Worm (Caenorhabditis elegans): ENCODE measurements around the gene npp-27.
A peak's percentile ranks its signal among the peaks of the same experiment; 100 is the strongest.

npp-27 gene

DNA sequence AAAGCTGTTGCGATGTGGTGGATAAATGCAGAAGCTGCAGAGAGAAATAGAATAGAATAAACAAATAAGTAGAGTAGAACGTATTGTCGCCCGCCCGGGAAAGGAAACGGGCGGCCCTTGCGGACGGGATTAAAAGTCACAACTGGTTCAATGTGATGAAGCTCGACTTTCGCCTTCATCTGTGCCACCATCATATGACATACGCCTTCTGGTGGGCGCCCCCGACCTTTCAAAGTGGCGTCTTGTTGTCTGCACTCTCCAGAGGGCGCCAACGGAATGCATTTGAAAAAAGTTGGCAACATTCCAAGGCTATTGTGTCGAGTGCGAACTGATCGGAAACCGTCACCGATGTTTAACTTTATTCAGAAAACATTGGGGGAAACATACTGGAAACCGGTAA is 33.2 kb upstream of the npp-27 start (continued):
- no peak for TF ChIP-seq grh-1 (GFP tag; IDR thresholded peaks at IDR 0.05)
- no peak for TF ChIP-seq C16A3.4 (tag; optimal IDR thresholded peaks at IDR 0.05)
- TF ChIP-seq skn-1 (tag; optimal IDR thresholded peaks at IDR 0.05): no peak
- peak; percentile 10 to 51 (median 23) for TF ChIP-seq dpl-1 (GFP tag; optimal IDR thresholded peaks at IDR 0.05)
- TF ChIP-seq unc-130 (tag; optimal IDR thresholded peaks at IDR 0.05): no peak
- no peak for TF ChIP-seq sptf-1 (tag; optimal IDR thresholded peaks at IDR 0.05)
- TF ChIP-seq vab-15 (tag; optimal IDR thresholded peaks at IDR 0.05): no peak
- peak; percentile 13 for TF ChIP-seq nhr-71 (tag; optimal IDR thresholded peaks at IDR 0.05)
- TF ChIP-seq nhr-28 (tag; optimal IDR thresholded peaks at IDR 0.05): no peak
- TF ChIP-seq F16B12.6 (tag; optimal IDR thresholded peaks at IDR 0.05): no peak
- no peak for TF ChIP-seq Y116A8C.19 (tag; optimal IDR thresholded peaks at IDR 0.05; ENCODE audit: borderline replicate concordance)
- no peak for TF ChIP-seq ama-1 (optimal IDR thresholded peaks at IDR 0.05)
- TF ChIP-seq unc-98 (GFP tag; IDR thresholded peaks at IDR 0.05): no peak
- TF ChIP-seq ets-5 (GFP tag; IDR thresholded peaks at IDR 0.05): no peak
- no peak for TF ChIP-seq unc-86 (tag; optimal IDR thresholded peaks at IDR 0.05)
- no peak for TF ChIP-seq pag-3 (tag; optimal IDR thresholded peaks at IDR 0.05; ENCODE audit: borderline replicate concordance, insufficient read depth)
- no peak for TF ChIP-seq hpl-2 (GFP tag; optimal IDR thresholded peaks at IDR 0.05)

- TF ChIP-seq efl-1 (optimal IDR thresholded peaks at IDR 0.05) (no peak), efl-1 (GFP tag; optimal IDR thresholded peaks at IDR 0.05 in 1 of 2) (peak in 1 of 2 experiments; percentile 61), nhr-28 (tag; optimal IDR thresholded peaks at IDR 0.05) (no peak), C16A3.4 (tag; optimal IDR thresholded peaks at IDR 0.05) (no peak), ztf-11 (tag; optimal IDR thresholded peaks at IDR 0.05) (no peak), C04F5.9 (tag; optimal IDR thresholded peaks at IDR 0.05) (no peak), C34B4.2 (tag; optimal IDR thresholded peaks at IDR 0.05) (no peak), rnt-1 (tag; optimal IDR thresholded peaks at IDR 0.05) (no peak), sptf-1 (tag; optimal IDR thresholded peaks at IDR 0.05) (no peak)
Measured at ce11 chrIV:7940919-7941318, 30.9 kb upstream of the npp-27 start, which contains the start of gene exc-9. Gene exc-9 (minus strand): TSS chrIV:7941019.

ce11 chrIV:7938834-7939233 is 28.8 kb upstream of the npp-27 start, which contains the start of gene F20D12.7:
Gene F20D12.7 (minus strand): TSS chrIV:7938934.
- no peak for TF ChIP-seq mdl-1 (tag; optimal IDR thresholded peaks at IDR 0.05)
- TF ChIP-seq dsc-1 (tag; optimal IDR thresholded peaks at IDR 0.05): peak; percentile 67

ce11 chrIV:7933733-7934132 is 23.7 kb upstream of the npp-27 start, which contains the start of gene bbs-2:
Gene bbs-2 (plus strand): TSS chrIV:7934033.
- no peak for TF ChIP-seq Y116A8C.19 (tag; optimal IDR thresholded peaks at IDR 0.05; ENCODE audit: borderline replicate concordance)
- no peak for TF ChIP-seq nhr-237 (tag; optimal IDR thresholded peaks at IDR 0.05)
- no peak for TF ChIP-seq hpl-2 (GFP tag; optimal IDR thresholded peaks at IDR 0.05)
- no peak for TF ChIP-seq pag-3 (tag; optimal IDR thresholded peaks at IDR 0.05; ENCODE audit: borderline replicate concordance, insufficient read depth)
- TF ChIP-seq xbp-1 (tag; optimal IDR thresholded peaks at IDR 0.05): no peak
- no peak for TF ChIP-seq zip-4 (GFP tag; optimal IDR thresholded peaks at IDR 0.05)
- no peak for TF ChIP-seq blmp-1 (tag; optimal IDR thresholded peaks at IDR 0.05)
- no peak for TF ChIP-seq snu-23 (GFP tag; optimal IDR thresholded peaks at IDR 0.05)
- no peak for TF ChIP-seq egl-13 (tag; optimal IDR thresholded peaks at IDR 0.05)
- no peak for TF ChIP-seq lin-13 (GFP tag; optimal IDR thresholded peaks at IDR 0.05)

DNA sequence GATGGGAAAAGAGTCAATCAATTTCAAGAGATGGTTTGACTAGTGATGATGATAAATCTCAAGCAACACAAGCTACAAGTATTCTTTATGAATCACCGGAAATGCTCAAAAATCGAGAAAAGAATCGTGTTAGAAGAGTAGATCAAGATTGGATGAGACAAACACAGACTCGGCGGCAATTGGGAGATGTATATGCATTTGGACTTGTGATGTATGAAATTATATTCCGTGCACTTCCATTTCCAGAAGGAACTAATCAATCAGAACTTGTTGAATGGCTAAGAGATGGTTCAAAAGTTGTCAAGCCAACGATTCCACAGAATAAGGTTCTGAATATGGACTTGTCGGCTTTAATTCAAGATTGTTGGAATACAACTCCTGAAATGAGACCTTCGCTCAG is 21.8 kb upstream of the npp-27 start:
- TF ChIP-seq skn-1 (tag; optimal IDR thresholded peaks at IDR 0.05) (no peak), lin-13 (GFP tag; optimal IDR thresholded peaks at IDR 0.05) (no peak), tlp-1 (tag; optimal IDR thresholded peaks at IDR 0.05) (no peak), ceh-82 (tag; optimal IDR thresholded peaks at IDR 0.05) (no peak), aha-1 (tag; optimal IDR thresholded peaks at IDR 0.05) (no peak), elt-2 (tag; optimal IDR thresholded peaks at IDR 0.05) (no peak), lir-3 (tag; optimal IDR thresholded peaks at IDR 0.05; ENCODE audit: poor library complexity) (no peak), irx-1 (tag; optimal IDR thresholded peaks at IDR 0.05) (no peak), fkh-10 (GFP tag; optimal IDR thresholded peaks at IDR 0.05) (no peak), nhr-71 (tag; optimal IDR thresholded peaks at IDR 0.05) (no peak), hlh-4 (tag; optimal IDR thresholded peaks at IDR 0.05) (no peak), sox-4 (tag; optimal IDR thresholded peaks at IDR 0.05) (no peak), C04F5.9 (tag; optimal IDR thresholded peaks at IDR 0.05) (no peak), ces-1 (GFP tag; optimal IDR thresholded peaks at IDR 0.05) (no peak), egl-13 (tag; optimal IDR thresholded peaks at IDR 0.05) (no peak), pqm-1 (tag; optimal IDR thresholded peaks at IDR 0.05) (no peak), C16A3.4 (tag; optimal IDR thresholded peaks at IDR 0.05) (no peak)
